Fruit fly (Drosophila melanogaster): Measurements from ENCODE around the gene alphaCOP.
A peak's percentile ranks its signal among the peaks of the same experiment; 100 is the strongest.

alphaCOP gene

dm6 chr3L:1628176-1628866 is 16.7 kb downstream of the alphaCOP start, which contains the start of gene CG13928:
TSS of gene CG13928 (minus strand) at chr3L:1628377.
- TF ChIP-seq Crg-1 (GFP tag; optimal IDR thresholded peaks at IDR 0.05) (no peak), cic (GFP tag; optimal IDR thresholded peaks at IDR 0.05) (peak; percentile 35), Hr96 (GFP tag; optimal IDR thresholded peaks at IDR 0.05) (no peak), CG11617 (GFP tag; optimal IDR thresholded peaks at IDR 0.05) (no peak), ovo (GFP tag; optimal IDR thresholded peaks at IDR 0.05) (no peak), Clk (GFP tag; optimal IDR thresholded peaks at IDR 0.05) (peak; percentile 50), Mnt (GFP tag; optimal IDR thresholded peaks at IDR 0.05) (no peak), pad (GFP tag; optimal IDR thresholded peaks at IDR 0.05) (no peak), CG7045 (GFP tag; optimal IDR thresholded peaks at IDR 0.05) (peak; percentile 13), cnc (optimal IDR thresholded peaks at IDR 0.05) (no peak), tj (GFP tag; optimal IDR thresholded peaks at IDR 0.05) (no peak), CG1620 (GFP tag; optimal IDR thresholded peaks at IDR 0.05) (no peak), CG7101 (tag; optimal IDR thresholded peaks at IDR 0.05) (no peak), kay (GFP tag; ENCODE audit: borderline replicate concordance) (no peak), CG33017 (tag; optimal IDR thresholded peaks at IDR 0.05) (no peak), CG5204 (GFP tag; optimal IDR thresholded peaks at IDR 0.05) (peak; percentile 35), bab1 (GFP tag; optimal IDR thresholded peaks at IDR 0.05) (no peak), CG12768 (GFP tag; optimal IDR thresholded peaks at IDR 0.05) (no peak), CG14711 (tag; optimal IDR thresholded peaks at IDR 0.05) (no peak), toe (GFP tag; optimal IDR thresholded peaks at IDR 0.05) (peak; percentile 44)

dm6 chr3L:1626924-1627323 is 18.1 kb downstream of the alphaCOP start:
- TF ChIP-seq CG33017 (tag; optimal IDR thresholded peaks at IDR 0.05) (no peak), cic (GFP tag; optimal IDR thresholded peaks at IDR 0.05) (no peak), Crg-1 (GFP tag; optimal IDR thresholded peaks at IDR 0.05) (no peak), CG5204 (GFP tag; optimal IDR thresholded peaks at IDR 0.05) (no peak), Mnt (GFP tag; optimal IDR thresholded peaks at IDR 0.05) (no peak), CG7101 (tag; optimal IDR thresholded peaks at IDR 0.05) (no peak), ovo (GFP tag; optimal IDR thresholded peaks at IDR 0.05) (no peak), CG7045 (GFP tag; optimal IDR thresholded peaks at IDR 0.05) (no peak), toe (GFP tag; optimal IDR thresholded peaks at IDR 0.05) (no peak), Clk (GFP tag; optimal IDR thresholded peaks at IDR 0.05) (no peak), bab1 (GFP tag; optimal IDR thresholded peaks at IDR 0.05) (no peak)

dm6 chr3L:1618116-1618727 is 26.8 kb downstream of the alphaCOP start, which contains the start of the genes CG13926, ABCB7 and CG33230:
TSS of gene CG13926 (minus strand) at chr3L:1618158.
TSS of gene ABCB7 (plus strand) at chr3L:1618414.
TSS of gene CG33230 (plus strand) at chr3L:1618414.
- TF ChIP-seq CG11617 (GFP tag; optimal IDR thresholded peaks at IDR 0.05) (peak; percentile 66), CG7045 (GFP tag; optimal IDR thresholded peaks at IDR 0.05) (peak; percentile 15), ovo (GFP tag; optimal IDR thresholded peaks at IDR 0.05) (peak; percentile 23), CG33017 (tag; optimal IDR thresholded peaks at IDR 0.05) (no peak), cic (GFP tag; optimal IDR thresholded peaks at IDR 0.05) (no peak), CG5204 (GFP tag; optimal IDR thresholded peaks at IDR 0.05) (peak; percentile 45), tj (GFP tag; optimal IDR thresholded peaks at IDR 0.05) (peak; percentile 60), CG14711 (tag; optimal IDR thresholded peaks at IDR 0.05) (peak; percentile 55), cnc (optimal IDR thresholded peaks at IDR 0.05) (no peak), Mnt (GFP tag; optimal IDR thresholded peaks at IDR 0.05) (peak; percentile 70), pad (GFP tag; optimal IDR thresholded peaks at IDR 0.05) (peak; percentile 10), Hr96 (GFP tag; optimal IDR thresholded peaks at IDR 0.05) (peak; percentile 63), CG12768 (GFP tag; optimal IDR thresholded peaks at IDR 0.05) (peak; percentile 48), CG1620 (GFP tag; optimal IDR thresholded peaks at IDR 0.05) (peak; percentile 27), Crg-1 (GFP tag; optimal IDR thresholded peaks at IDR 0.05) (peak; percentile 18), bab1 (GFP tag; optimal IDR thresholded peaks at IDR 0.05) (peak; percentile 67), toe (GFP tag; optimal IDR thresholded peaks at IDR 0.05) (peak; percentile 24), CG7101 (tag; optimal IDR thresholded peaks at IDR 0.05) (peak; percentile 25), kay (GFP tag; ENCODE audit: borderline replicate concordance) (no peak), Clk (GFP tag; optimal IDR thresholded peaks at IDR 0.05) (no peak)

dm6 chr3L:1615701-1616100 is 29.3 kb downstream of the alphaCOP start, which contains the start of gene CG12105:
TSS of gene CG12105 (minus strand) at chr3L:1615801.
- TF ChIP-seq Mnt (GFP tag; optimal IDR thresholded peaks at IDR 0.05): no peak
- no peak for TF ChIP-seq cic (GFP tag; optimal IDR thresholded peaks at IDR 0.05)
- TF ChIP-seq cnc (optimal IDR thresholded peaks at IDR 0.05): no peak
- TF ChIP-seq CG11617 (GFP tag; optimal IDR thresholded peaks at IDR 0.05): no peak
- no peak for TF ChIP-seq pad (GFP tag; optimal IDR thresholded peaks at IDR 0.05)
- no peak for TF ChIP-seq CG7101 (tag; optimal IDR thresholded peaks at IDR 0.05)
- TF ChIP-seq Hr96 (GFP tag; optimal IDR thresholded peaks at IDR 0.05): no peak
- no peak for TF ChIP-seq Crg-1 (GFP tag; optimal IDR thresholded peaks at IDR 0.05)
- TF ChIP-seq CG33017 (tag; optimal IDR thresholded peaks at IDR 0.05): no peak
- TF ChIP-seq CG5204 (GFP tag; optimal IDR thresholded peaks at IDR 0.05): no peak
- no peak for TF ChIP-seq toe (GFP tag; optimal IDR thresholded peaks at IDR 0.05)
- no peak for TF ChIP-seq tj (GFP tag; optimal IDR thresholded peaks at IDR 0.05)
- TF ChIP-seq kay (GFP tag; ENCODE audit: borderline replicate concordance): no peak
- TF ChIP-seq ovo (GFP tag; optimal IDR thresholded peaks at IDR 0.05): no peak

- TF ChIP-seq ovo (GFP tag; optimal IDR thresholded peaks at IDR 0.05) (no peak), CG12768 (GFP tag; optimal IDR thresholded peaks at IDR 0.05) (no peak), cic (GFP tag; optimal IDR thresholded peaks at IDR 0.05) (no peak), CG5204 (GFP tag; optimal IDR thresholded peaks at IDR 0.05) (no peak), CG33017 (tag; optimal IDR thresholded peaks at IDR 0.05) (no peak), toe (GFP tag; optimal IDR thresholded peaks at IDR 0.05) (no peak), tj (GFP tag; optimal IDR thresholded peaks at IDR 0.05) (no peak), Mnt (GFP tag; optimal IDR thresholded peaks at IDR 0.05) (no peak)
Observed at dm6 chr3L:1614465-1615084, 30.4 kb downstream of the alphaCOP start.
